Worm (Caenorhabditis elegans) whole organism, early embryonic: Measurements from ENCODE around the gene K07D4.6.

Experiments
- ama-1 ChIP-seq: fragments of 150-350 bp; optimal IDR thresholded peaks from 2 replicates; lab custom pipeline; 2014
- ceh-13 ChIP-seq: fragments of 200-800 bp; sonication (Bioruptor generic); optimal IDR thresholded peaks from 2 replicates; lab custom pipeline; 2018; ENCODE audit warnings: mild to moderate bottlenecking, missing genetic modification characterization, missing compliant biosample characterization
- flt-1 ChIP-seq: fragments of 200-800 bp; sonication (Bioruptor generic); IDR thresholded peaks from 2 replicates; pipeline ENCODE4 v1.3.6; 2022; ENCODE audit warnings: missing genetic modification characterization, missing compliant biosample characterization

ce11 chrII:3978198-3978597 lies 40.3 kb downstream of the K07D4.6 start:
- no peak for TF ChIP-seq flt-1 (GFP tag; lab: Robert Waterston, UW)
- no peak for TF ChIP-seq ceh-13 (GFP tag; lab: Kevin White, UChicago)
- no peak for TF ChIP-seq ama-1
